Worm (Caenorhabditis elegans) whole organism, L3 larva: ENCODE results near the gene Y51H7BR.8.

Source experiments
- aly-2 ChIP-seq: fragments of 150-350 bp; optimal IDR thresholded peaks from 2 replicates; lab custom pipeline; 2014; ENCODE audit warnings: missing biosample characterization, missing genetic modification characterization
- ceh-82 ChIP-seq: fragments of 150-350 bp; optimal IDR thresholded peaks from 2 replicates; lab custom pipeline; 2014; ENCODE audit warnings: missing biosample characterization, missing genetic modification characterization
- nfya-1 ChIP-seq: sonication (generic microtip); optimal IDR thresholded peaks from 2 replicates; lab custom pipeline; 2017; ENCODE audit warnings: missing genetic modification characterization, mild to moderate bottlenecking, missing compliant biosample characterization, antibody characterized with exemption, moderate library complexity; ENCODE audit not compliant: insufficient read depth
- nhr-237 ChIP-seq: fragments of 150-350 bp; optimal IDR thresholded peaks from 2 replicates; lab custom pipeline; 2014; ENCODE audit warnings: missing biosample characterization, missing genetic modification characterization
- unc-39 ChIP-seq: sonication (generic microtip); optimal IDR thresholded peaks from 4 replicates; lab custom pipeline; 2017; ENCODE audit warnings: missing biosample characterization, missing genetic modification characterization

ce11 chrII:1481660-1482059 lies 37.4 kb upstream of the Y51H7BR.8 start:
- TF ChIP-seq unc-39 (tag; lab: Kevin White, UChicago) (no peak), ceh-82 (no peak), nhr-237 (tag; lab: Kevin White, UChicago) (no peak), aly-2 (no peak), nfya-1 (tag; lab: Kevin White, UChicago) (no peak)
